Fruit fly (Drosophila melanogaster) whole organism, wandering third instar larva: ENCODE results near the gene waw.

ENCODE experiments used
- Abd-B ChIP-seq: fragments of >200 bp; optimal IDR thresholded peaks from 2 replicates; lab custom pipeline; 2017; ENCODE audit warnings: missing biosample characterization, missing genetic modification characterization
- CG32264 ChIP-seq: fragments of 200-800 bp; sonication (Bioruptor generic); optimal IDR thresholded peaks from 2 replicates; lab custom pipeline; 2016; ENCODE audit warnings: missing biosample characterization, missing genetic modification characterization
- CG9705 ChIP-seq: fragments of 200-800 bp; sonication (Bioruptor generic); optimal IDR thresholded peaks from 2 replicates; lab custom pipeline; 2018; ENCODE audit warnings: missing biosample characterization, mild to moderate bottlenecking, missing genetic modification characterization
- CrebA ChIP-seq: fragments of 200-800 bp; sonication (Bioruptor generic); optimal IDR thresholded peaks from 2 replicates; lab custom pipeline; 2016; ENCODE audit warnings: missing biosample characterization, mild to moderate bottlenecking, missing genetic modification characterization, borderline replicate concordance
- Dif ChIP-seq: fragments of 200-275, 200-300 bp; sonication (Bioruptor generic); optimal IDR thresholded peaks from 2 replicates; lab custom pipeline; 2018; ENCODE audit warnings: missing biosample characterization, missing genetic modification characterization; ENCODE audit not compliant: partially characterized antibody
- GATAd ChIP-seq: sonication (Bioruptor generic); optimal IDR thresholded peaks from 2 replicates; lab custom pipeline; 2016; ENCODE audit warnings: missing biosample characterization, missing genetic modification characterization
- HLH106 ChIP-seq: fragments of 200-800 bp; optimal IDR thresholded peaks from 3 replicates; lab custom pipeline; 2019; ENCODE audit warnings: missing biosample characterization, mild to moderate bottlenecking, missing genetic modification characterization, moderate library complexity
- Hnf4 ChIP-seq: fragments of 200-800 bp; sonication (Bioruptor generic); optimal IDR thresholded peaks from 2 replicates; lab custom pipeline; 2016; ENCODE audit warnings: missing biosample characterization, mild to moderate bottlenecking, missing genetic modification characterization
- Hr78 ChIP-seq: fragments of >200 bp; optimal IDR thresholded peaks from 2 replicates; lab custom pipeline; 2017; ENCODE audit warnings: missing biosample characterization, missing genetic modification characterization
- Hr83 ChIP-seq: fragments of 200-300 bp; sonication (Bioruptor generic); optimal IDR thresholded peaks from 2 replicates; lab custom pipeline; 2016; ENCODE audit warnings: missing biosample characterization, mild to moderate bottlenecking, missing genetic modification characterization, moderate library complexity; ENCODE audit not compliant: poor library complexity, severe bottlenecking
- Jra ChIP-seq: sonication (Bioruptor generic); optimal IDR thresholded peaks from 2 replicates; lab custom pipeline; 2016; ENCODE audit warnings: missing biosample characterization, missing genetic modification characterization
- Mio ChIP-seq: sonication (Bioruptor generic); optimal IDR thresholded peaks from 2 replicates; lab custom pipeline; 2016; ENCODE audit warnings: missing biosample characterization, missing genetic modification characterization
- Myc ChIP-seq: fragments of >200 bp; optimal IDR thresholded peaks from 2 replicates; lab custom pipeline; 2017
- N ChIP-seq: fragments of >200 bp; optimal IDR thresholded peaks from 2 replicates; lab custom pipeline; 2018; ENCODE audit warnings: missing biosample characterization, missing external identifiers, missing genetic modification characterization
- OdsH ChIP-seq: fragments of 200-800 bp; sonication (Bioruptor generic); optimal IDR thresholded peaks from 2 replicates; lab custom pipeline; 2016; ENCODE audit warnings: missing biosample characterization, mild to moderate bottlenecking, missing genetic modification characterization
- Rel ChIP-seq, 2 experiments: fragments of 200-800 bp; sonication (Bioruptor generic) in 1 of 2; optimal IDR thresholded peaks; 2 replicates in 1 of 2; 3 replicates in 1 of 2; lab custom pipeline; 2016 to 2019; ENCODE audit warnings: mild to moderate bottlenecking in 2 of 2, missing biosample characterization in 2 of 2, missing genetic modification characterization in 2 of 2, moderate library complexity in 1 of 2
- Sp1 ChIP-seq: fragments of 200-800 bp; sonication (Bioruptor generic); optimal IDR thresholded peaks from 3 replicates; lab custom pipeline; 2019; ENCODE audit warnings: missing biosample characterization, mild to moderate bottlenecking, missing genetic modification characterization, moderate library complexity
- Vsx2 ChIP-seq: fragments of 200-300, 225-300 bp; sonication (Bioruptor generic); optimal IDR thresholded peaks from 2 replicates; lab custom pipeline; 2018; ENCODE audit warnings: missing biosample characterization, missing genetic modification characterization; ENCODE audit not compliant: partially characterized antibody
- br ChIP-seq: fragments of 200-800 bp; sonication (Bioruptor generic); optimal IDR thresholded peaks from 2 replicates; lab custom pipeline; 2016; ENCODE audit warnings: missing biosample characterization, missing genetic modification characterization
- brk ChIP-seq: fragments of 200-800 bp; sonication (Bioruptor generic); optimal IDR thresholded peaks from 2 replicates; lab custom pipeline; 2016; ENCODE audit warnings: missing biosample characterization, mild to moderate bottlenecking, missing genetic modification characterization
- dl ChIP-seq, 2 experiments: fragments of 175-275, 200-275 bp in 1 of 2; fragments of 200-275 bp in 1 of 2; sonication (Bioruptor generic); optimal IDR thresholded peaks; lab custom pipeline; 2018; ENCODE audit warnings: mild to moderate bottlenecking in 2 of 2, missing biosample characterization in 2 of 2, missing genetic modification characterization in 2 of 2, moderate library complexity in 2 of 2; ENCODE audit not compliant: partially characterized antibody in 2 of 2, insufficient read depth in 1 of 2
- dmrt93B ChIP-seq: fragments of 200-800 bp; sonication (Bioruptor generic); optimal IDR thresholded peaks from 2 replicates; lab custom pipeline; 2018; ENCODE audit warnings: missing biosample characterization, mild to moderate bottlenecking, missing genetic modification characterization
- dsf ChIP-seq: sonication (Bioruptor generic); optimal IDR thresholded peaks from 2 replicates; lab custom pipeline; 2016; ENCODE audit warnings: missing biosample characterization, missing genetic modification characterization, borderline replicate concordance
- ey ChIP-seq: fragments of 200-800 bp; sonication (Bioruptor generic); optimal IDR thresholded peaks from 2 replicates; lab custom pipeline; 2016; ENCODE audit warnings: missing biosample characterization, missing genetic modification characterization
- foxo ChIP-seq, 2 experiments: fragments of 200-800 bp; sonication (Bioruptor generic); optimal IDR thresholded peaks; 2 replicates in 1 of 2; 3 replicates in 1 of 2; lab custom pipeline; 2016 to 2017; ENCODE audit warnings: missing biosample characterization in 2 of 2, missing genetic modification characterization in 2 of 2
- fru ChIP-seq: fragments of 200-800 bp; sonication (Bioruptor generic); optimal IDR thresholded peaks from 3 replicates; lab custom pipeline; 2016; ENCODE audit warnings: missing biosample characterization, mild to moderate bottlenecking, missing genetic modification characterization
- h ChIP-seq: fragments of 200-800 bp; sonication (Bioruptor generic); optimal IDR thresholded peaks from 3 replicates; lab custom pipeline; 2016; ENCODE audit warnings: missing biosample characterization, mild to moderate bottlenecking, missing genetic modification characterization
- jim ChIP-seq: fragments of 175-275, 200-325 bp; sonication (Bioruptor generic); optimal IDR thresholded peaks from 2 replicates; lab custom pipeline; 2016; ENCODE audit warnings: missing biosample characterization, mild to moderate bottlenecking, missing genetic modification characterization
- lola ChIP-seq: fragments of >200 bp; optimal IDR thresholded peaks from 2 replicates; lab custom pipeline; 2017; ENCODE audit warnings: missing biosample characterization, missing genetic modification characterization
- pan ChIP-seq: fragments of >200 bp; optimal IDR thresholded peaks from 2 replicates; lab custom pipeline; 2017
- psq ChIP-seq: fragments of 200-800 bp; sonication (Bioruptor generic); optimal IDR thresholded peaks from 3 replicates; lab custom pipeline; 2017; ENCODE audit warnings: missing biosample characterization, mild to moderate bottlenecking, missing genetic modification characterization, moderate library complexity
- rgr ChIP-seq: fragments of 200-800 bp; sonication (Bioruptor generic); optimal IDR thresholded peaks from 3 replicates; lab custom pipeline; 2016; ENCODE audit warnings: missing biosample characterization, mild to moderate bottlenecking, missing genetic modification characterization
- sage ChIP-seq: fragments of 200-800 bp; sonication (Bioruptor generic); optimal IDR thresholded peaks from 2 replicates; lab custom pipeline; 2016; ENCODE audit warnings: missing biosample characterization, mild to moderate bottlenecking, missing genetic modification characterization
- sv ChIP-seq: fragments of 200-800 bp; sonication (Bioruptor generic); optimal IDR thresholded peaks from 3 replicates; lab custom pipeline; 2016; ENCODE audit warnings: missing biosample characterization, missing genetic modification characterization
- tai ChIP-seq: sonication (Bioruptor generic); optimal IDR thresholded peaks from 2 replicates; lab custom pipeline; 2016; ENCODE audit warnings: missing biosample characterization, missing genetic modification characterization
- usp ChIP-seq: fragments of >200 bp; optimal IDR thresholded peaks from 2 replicates; lab custom pipeline; 2017; ENCODE audit warnings: missing biosample characterization, missing genetic modification characterization
- woc ChIP-seq: sonication (Bioruptor generic); optimal IDR thresholded peaks from 2 replicates; lab custom pipeline; 2016; ENCODE audit warnings: missing biosample characterization, mild to moderate bottlenecking, missing genetic modification characterization

The waw gene

dm6 chrX:21338153-21338552 lies 24.7 kb upstream of the waw start:
- no peak for TF ChIP-seq GATAd (GFP tag; lab: Kevin White, UChicago)
- TF ChIP-seq foxo (GFP tag; optimal IDR thresholded peaks at IDR 0.05; lab: Kevin White, UChicago), result no peak
- TF ChIP-seq sv (GFP tag; lab: Kevin White, UChicago), result no peak
- no peak for TF ChIP-seq dmrt93B (GFP tag; lab: Kevin White, UChicago)
- no peak for TF ChIP-seq Sp1 (GFP tag; lab: Kevin White, UChicago)
- no peak for TF ChIP-seq CG32264 (GFP tag; lab: Kevin White, UChicago)
- no peak for TF ChIP-seq Vsx2 (GFP tag; lab: Kevin White, UChicago)
- TF ChIP-seq dsf (GFP tag; lab: Kevin White, UChicago), result no peak
- no peak for TF ChIP-seq lola
- TF ChIP-seq Rel (GFP tag; optimal IDR thresholded peaks at IDR 0.05; lab: Kevin White, UChicago), result no peak
- no peak for TF ChIP-seq Rel (tag; optimal IDR thresholded peaks at IDR 0.05; lab: Kevin White, UChicago)
- TF ChIP-seq tai (GFP tag; lab: Kevin White, UChicago), result no peak
- no peak for TF ChIP-seq h
- TF ChIP-seq Mio, result no peak
- TF ChIP-seq Myc (lab: Kevin White, UChicago), result no peak
- no peak for TF ChIP-seq Jra (GFP tag; lab: Kevin White, UChicago)
- no peak for TF ChIP-seq brk (GFP tag; lab: Kevin White, UChicago)
- no peak for TF ChIP-seq sage (GFP tag; lab: Kevin White, UChicago)
- no peak for TF ChIP-seq HLH106

- peak; percentile 51 for TF ChIP-seq Myc (lab: Kevin White, UChicago)
- TF ChIP-seq CG32264 (GFP tag; lab: Kevin White, UChicago), result peak; percentile 76
- TF ChIP-seq Dif (GFP tag; lab: Kevin White, UChicago), result peak; percentile 13
- peak; percentile 88 for TF ChIP-seq rgr
- no peak for TF ChIP-seq usp (GFP tag; lab: Kevin White, UChicago)
- TF ChIP-seq Jra (GFP tag; lab: Kevin White, UChicago), result peak; percentile 59
- no peak for TF ChIP-seq Hr78 (GFP tag; lab: Kevin White, UChicago)
- peak; percentile 70 for TF ChIP-seq jim (GFP tag; lab: Kevin White, UChicago)
- no peak for TF ChIP-seq lola
- no peak for TF ChIP-seq Hnf4 (GFP tag; lab: Kevin White, UChicago)
- TF ChIP-seq N (GFP tag; lab: Kevin White, UChicago), result no peak
- no peak for TF ChIP-seq sage (GFP tag; lab: Kevin White, UChicago)
- TF ChIP-seq Sp1 (GFP tag; lab: Kevin White, UChicago), result peak; percentile 86
- no peak for TF ChIP-seq pan
- peak; percentile 79 for TF ChIP-seq br (GFP tag; lab: Kevin White, UChicago)
- TF ChIP-seq sv (GFP tag; lab: Kevin White, UChicago), result peak; percentile 69
- TF ChIP-seq brk (GFP tag; lab: Kevin White, UChicago), result no peak
- TF ChIP-seq psq (GFP tag; lab: Kevin White, UChicago), result peak; percentile 67
- peak; percentile 46 for TF ChIP-seq dsf (GFP tag; lab: Kevin White, UChicago)
- peak; percentile 83 for TF ChIP-seq fru (GFP tag; lab: Kevin White, UChicago)
- TF ChIP-seq dmrt93B (GFP tag; lab: Kevin White, UChicago), result no peak
- peak; percentile 80 for TF ChIP-seq woc (GFP tag; lab: Kevin White, UChicago)
- TF ChIP-seq HLH106, result peak; percentile 78
- TF ChIP-seq CrebA (GFP tag; lab: Kevin White, UChicago), result no peak
- TF ChIP-seq dl (GFP tag; optimal IDR thresholded peaks at IDR 0.05; lab: Kevin White, UChicago; ENCODE audit: insufficient read depth in 1 of 2, partially characterized antibody in 2 of 2), result no peak
- peak; percentile 89 for TF ChIP-seq Hr83 (GFP tag; lab: Kevin White, UChicago)
- peak; percentile 87 for TF ChIP-seq h
- peak; percentile 86 for TF ChIP-seq ey (GFP tag; lab: Kevin White, UChicago)
- no peak for TF ChIP-seq Abd-B (GFP tag; lab: Kevin White, UChicago)
- TF ChIP-seq CG9705, result peak; percentile 60
- TF ChIP-seq Rel (GFP tag; optimal IDR thresholded peaks at IDR 0.05; lab: Kevin White, UChicago), result peak; percentile 15
- TF ChIP-seq Rel (tag; optimal IDR thresholded peaks at IDR 0.05; lab: Kevin White, UChicago), result peak; percentile 88
- peak; percentile 72 for TF ChIP-seq OdsH (GFP tag; lab: Kevin White, UChicago)
- TF ChIP-seq foxo (GFP tag; optimal IDR thresholded peaks at IDR 0.05; lab: Kevin White, UChicago), result peak; percentile 30 to 85
- TF ChIP-seq GATAd (GFP tag; lab: Kevin White, UChicago), result peak; percentile 60
- TF ChIP-seq Mio, result peak; percentile 15
These were observed 23.3 kb upstream of the waw start, which contains the start of the genes tty and fliI for dm6 chrX:21339476-21339931. TSS of gene tty (minus strand) at chrX:21339676. TSS of gene fliI (plus strand) at chrX:21339741.
